Worm (Caenorhabditis elegans): ENCODE measurements around the gene R151.10.

The R151.10 gene

DNA sequence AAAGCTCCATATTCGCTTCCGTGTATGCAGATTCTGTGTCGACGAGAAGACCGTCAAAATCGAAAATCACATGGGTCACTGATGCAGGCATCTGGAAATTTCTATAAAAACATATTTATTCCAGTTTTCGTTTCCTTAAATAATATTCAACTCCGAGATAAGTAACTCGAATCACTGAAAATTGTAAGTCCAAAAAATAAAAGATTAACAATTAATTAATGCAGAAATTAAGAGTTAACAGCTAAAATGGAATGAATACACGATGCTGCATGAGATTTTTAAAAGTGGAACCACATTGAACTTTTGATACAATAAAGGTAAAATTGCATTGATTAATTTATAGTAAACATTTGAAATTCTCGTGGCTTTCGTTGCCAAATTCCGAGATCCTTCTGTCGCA is at the start of gene R151.10:
TSS of gene R151.10 (minus strand) at position 101 of the 400 bp plus-strand sequence.
- TF ChIP-seq unc-62 (GFP tag; optimal IDR thresholded peaks at IDR 0.05): no peak

DNA sequence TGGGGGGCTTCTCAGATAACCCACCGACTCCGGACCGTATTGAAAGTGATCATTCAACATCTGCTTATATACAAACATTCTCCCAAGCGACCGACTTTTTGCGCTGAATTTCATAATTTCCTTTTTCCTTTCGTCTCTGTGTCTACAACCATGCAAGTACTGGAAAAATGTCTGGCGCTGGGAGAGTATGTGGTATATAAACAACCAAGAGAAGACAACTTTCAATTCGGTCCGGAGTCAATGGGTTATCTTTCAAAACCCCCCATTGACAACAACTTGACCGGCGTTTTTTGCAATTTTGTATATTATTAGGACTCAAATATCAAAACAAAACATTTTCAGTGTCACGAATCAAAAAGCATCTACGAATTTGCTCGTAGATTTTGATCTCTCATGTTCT is 47.8 kb upstream of the R151.10 start:
- TF ChIP-seq unc-62 (GFP tag; optimal IDR thresholded peaks at IDR 0.05): no peak

DNA sequence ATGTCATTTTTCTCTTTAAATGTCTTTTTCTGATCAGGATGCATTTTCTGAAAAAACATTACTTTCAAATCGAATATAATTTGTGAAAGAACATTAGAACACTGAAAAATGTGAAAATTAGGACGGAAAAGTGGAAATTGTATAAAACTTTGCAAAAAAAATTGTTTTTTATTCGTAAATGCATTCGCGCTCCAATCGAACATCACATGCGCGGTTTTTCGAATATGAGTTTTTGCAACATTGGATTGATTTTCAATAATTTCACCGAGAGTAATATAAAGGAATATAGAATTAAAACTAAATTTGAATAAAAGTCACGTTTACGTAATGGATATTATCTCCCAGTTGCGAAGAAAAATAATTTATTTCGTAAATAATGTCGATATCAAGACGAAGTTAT is 46.5 kb upstream of the R151.10 start, which contains the start of the genes spot-1 and B0361.11:
TSS of gene spot-1 (minus strand) at position 47 of the 400 bp plus-strand sequence.
TSS of gene B0361.11 (plus strand) at position 372 of the 400 bp plus-strand sequence.
- no peak for TF ChIP-seq unc-62 (GFP tag; optimal IDR thresholded peaks at IDR 0.05)

DNA sequence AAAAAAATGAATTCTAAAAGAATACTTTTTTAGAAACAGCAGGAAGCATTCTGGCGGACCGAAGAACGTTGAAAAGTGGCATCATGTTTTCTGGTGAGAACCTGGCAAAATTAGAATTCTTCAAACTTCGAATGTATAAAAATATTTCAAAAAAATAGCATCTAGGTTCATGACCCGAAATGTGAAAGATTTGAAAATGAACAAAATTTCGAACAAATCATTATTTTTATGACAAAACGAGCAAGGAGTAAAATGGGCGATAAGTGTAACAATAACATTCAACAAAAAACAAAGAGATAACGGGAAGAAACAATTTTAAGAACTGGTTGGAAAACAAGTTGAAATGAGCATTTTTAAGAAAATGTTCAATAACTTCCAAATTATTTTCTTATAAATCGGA is 44.6 kb upstream of the R151.10 start, which contains the start of gene psd-1:
TSS of gene psd-1 (minus strand) at position 101 of the 400 bp plus-strand sequence.
- TF ChIP-seq unc-62 (GFP tag; optimal IDR thresholded peaks at IDR 0.05): no peak

DNA sequence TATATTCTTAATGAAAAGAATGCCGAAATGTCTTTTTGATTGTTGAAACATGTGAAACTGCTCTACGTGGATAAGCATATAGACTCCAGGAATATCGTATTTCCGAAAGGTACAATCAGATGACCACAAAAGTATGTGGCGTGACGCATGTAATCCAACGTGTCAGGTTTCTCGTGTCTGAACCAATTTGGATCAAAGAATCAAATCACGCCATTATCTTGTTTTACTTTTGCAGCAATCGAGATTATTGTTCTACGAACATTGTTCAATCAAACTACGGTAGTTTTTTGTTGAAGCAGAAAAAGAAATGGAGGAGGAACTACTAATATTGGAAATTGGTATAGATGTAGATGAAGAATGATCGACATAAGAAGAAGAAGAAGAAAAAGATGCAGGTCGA is 43.0 kb upstream of the R151.10 start:
- no peak for TF ChIP-seq unc-62 (GFP tag; optimal IDR thresholded peaks at IDR 0.05)

DNA sequence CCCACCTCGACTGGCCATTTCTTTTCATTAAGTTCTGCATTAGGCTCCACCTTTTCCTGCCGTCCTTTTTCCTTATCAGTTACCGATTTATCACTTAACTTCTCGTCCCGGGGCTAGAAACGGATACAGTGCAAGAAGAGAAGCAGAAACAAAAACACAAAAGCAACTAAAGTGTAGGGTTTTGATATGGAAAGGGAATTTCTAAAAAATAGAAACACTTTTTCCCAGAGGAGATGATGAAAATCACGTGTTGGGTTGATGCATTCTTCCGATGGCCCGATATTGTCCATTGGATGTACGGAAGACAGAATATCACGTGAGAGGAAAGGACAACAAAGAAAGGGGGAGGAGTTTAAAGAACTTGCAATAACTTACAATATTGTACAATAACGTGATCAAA is 42.1 kb upstream of the R151.10 start:
- no peak for TF ChIP-seq unc-62 (GFP tag; optimal IDR thresholded peaks at IDR 0.05)

DNA sequence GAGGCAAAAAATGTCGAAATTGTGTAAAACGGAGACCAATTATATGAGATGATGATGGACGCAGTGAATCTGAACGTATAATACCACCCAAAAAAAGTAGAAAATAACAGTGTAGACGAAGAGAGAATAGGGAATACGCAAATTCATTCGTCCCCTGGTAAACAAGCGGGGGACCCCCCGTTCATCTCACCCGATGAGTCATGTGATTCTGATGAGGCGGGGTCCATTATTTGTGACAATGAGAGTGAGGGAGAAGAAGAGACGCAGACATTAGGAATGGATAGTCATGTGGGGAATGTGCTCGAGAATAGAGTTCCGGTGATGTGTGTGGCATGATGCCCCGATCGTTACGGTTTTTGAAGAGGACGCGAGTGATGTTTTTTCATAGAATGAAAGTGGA is 41.3 kb upstream of the R151.10 start:
- TF ChIP-seq unc-62 (GFP tag; optimal IDR thresholded peaks at IDR 0.05): no peak

DNA sequence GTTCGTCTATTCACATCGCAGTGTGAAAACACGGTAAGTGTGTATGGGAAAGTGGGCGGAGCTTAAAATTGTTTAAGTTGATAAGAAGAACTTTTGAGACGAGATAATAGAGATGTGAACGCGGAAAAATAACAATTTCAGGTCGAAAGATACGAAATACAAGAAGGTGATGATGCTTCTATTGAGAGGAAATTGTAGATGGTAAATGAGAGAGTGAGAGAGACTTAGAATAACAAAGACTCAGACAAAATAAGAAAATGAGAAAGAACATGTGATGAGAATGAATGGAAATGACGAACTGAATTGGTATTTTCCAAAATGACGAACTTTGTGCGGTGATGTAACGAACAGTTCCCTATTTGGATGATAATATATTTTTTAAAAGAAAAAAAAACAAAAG is 40.3 kb upstream of the R151.10 start:
- no peak for TF ChIP-seq unc-62 (GFP tag; optimal IDR thresholded peaks at IDR 0.05)

DNA sequence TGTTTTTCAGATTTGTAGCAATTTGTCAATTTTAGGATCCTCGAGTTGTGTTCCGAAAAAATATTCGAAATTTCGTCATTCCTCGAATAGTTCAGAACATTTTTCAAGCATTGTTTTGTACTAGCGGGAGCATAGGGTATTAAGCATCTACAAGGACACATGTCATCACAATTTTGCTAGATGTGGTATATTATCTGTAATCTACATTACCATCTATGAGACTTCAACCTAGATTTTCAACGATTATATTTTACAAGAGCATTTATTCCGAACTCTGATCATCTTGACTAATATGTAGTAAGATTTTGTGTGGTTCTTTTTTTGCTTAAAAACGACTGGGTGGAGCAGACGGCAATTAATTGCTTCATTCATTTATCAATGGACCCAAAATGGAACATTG is 32.3 kb upstream of the R151.10 start:
- no peak for TF ChIP-seq unc-62 (GFP tag; optimal IDR thresholded peaks at IDR 0.05)

DNA sequence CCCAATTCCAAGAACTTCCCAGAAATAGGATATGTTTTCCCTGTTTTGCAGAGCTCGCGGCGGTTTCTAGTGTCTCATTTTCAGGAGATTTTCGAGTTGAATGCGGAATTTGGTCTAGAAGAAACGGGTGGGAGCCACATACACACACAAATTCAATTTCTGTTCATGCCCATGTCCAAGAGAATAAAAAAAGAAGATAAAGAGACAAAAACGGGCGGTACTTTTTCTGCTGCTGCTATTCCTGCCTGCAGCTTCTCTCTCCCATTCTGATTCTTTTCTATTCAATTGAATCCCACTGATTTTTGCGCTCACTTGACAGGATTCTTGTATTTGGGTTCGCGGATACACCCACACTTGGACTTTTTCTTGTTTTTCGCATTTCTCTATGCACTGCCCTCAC is 31.9 kb upstream of the R151.10 start:
- TF ChIP-seq unc-62 (GFP tag; optimal IDR thresholded peaks at IDR 0.05): no peak

DNA sequence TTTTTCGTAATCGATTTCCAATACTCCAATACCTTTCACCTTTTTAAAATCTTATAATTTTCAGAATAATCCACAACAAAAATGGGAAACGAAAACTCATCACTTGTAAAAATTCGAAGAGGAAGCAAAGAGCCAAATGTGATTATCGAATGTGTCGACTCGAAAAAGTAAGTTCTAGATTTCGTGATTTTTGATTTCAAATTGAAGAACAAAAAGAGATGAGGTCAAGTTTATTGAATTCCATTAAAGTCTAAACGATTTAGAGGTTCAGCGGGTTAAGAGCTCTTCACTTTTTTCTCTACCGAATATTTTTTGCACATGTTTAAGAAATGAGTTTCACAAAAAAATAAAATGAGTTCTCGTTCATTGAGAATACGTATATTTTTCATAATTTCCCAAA is 28.2 kb upstream of the R151.10 start, which contains the start of gene B0361.4:
TSS of gene B0361.4 (plus strand) at position 61 of the 400 bp plus-strand sequence.
- no peak for TF ChIP-seq unc-62 (GFP tag; optimal IDR thresholded peaks at IDR 0.05)

DNA sequence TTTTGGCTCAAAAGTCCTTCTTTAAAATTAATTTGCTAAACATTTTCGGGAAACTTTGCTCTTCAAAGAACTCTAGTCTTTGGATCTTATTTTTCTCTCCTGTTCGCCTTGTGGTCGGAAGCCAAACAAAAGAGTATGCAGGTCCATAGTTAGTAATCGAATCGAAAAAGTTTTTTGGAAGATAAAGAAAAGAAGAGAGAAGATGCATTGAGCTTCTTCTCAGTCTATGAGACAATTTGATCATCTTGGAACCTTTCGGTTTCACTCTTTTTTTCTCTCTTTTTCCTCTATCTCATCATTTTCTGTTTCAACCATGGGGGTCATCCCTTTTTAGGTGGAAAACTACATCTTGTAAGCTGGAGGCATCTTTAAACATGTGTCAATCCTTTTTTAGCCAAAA is 22.9 kb upstream of the R151.10 start:
- TF ChIP-seq unc-62 (GFP tag; optimal IDR thresholded peaks at IDR 0.05): no peak

DNA sequence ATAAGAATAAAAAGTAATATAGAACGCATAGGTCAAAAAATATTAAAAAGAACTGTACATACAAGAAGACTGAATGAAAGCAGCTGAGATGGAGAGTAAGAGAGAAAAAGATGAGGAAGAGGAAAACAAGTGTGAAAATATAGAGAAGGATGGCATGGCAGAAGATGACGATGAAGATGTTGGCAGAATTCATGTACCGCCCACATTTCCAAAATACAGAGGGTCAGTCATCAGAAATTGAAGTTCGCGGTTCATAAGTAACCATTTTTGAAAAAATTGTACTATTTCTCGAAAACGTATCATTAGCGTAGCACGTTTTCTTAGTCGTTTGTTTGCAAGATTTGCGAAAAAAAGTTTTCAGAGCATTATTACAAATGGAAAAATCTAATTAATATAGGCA is 17.0 kb upstream of the R151.10 start, which contains the start of gene zmp-6:
TSS of gene zmp-6 (minus strand) at position 101 of the 400 bp plus-strand sequence.
- no peak for TF ChIP-seq unc-62 (GFP tag; optimal IDR thresholded peaks at IDR 0.05)

DNA sequence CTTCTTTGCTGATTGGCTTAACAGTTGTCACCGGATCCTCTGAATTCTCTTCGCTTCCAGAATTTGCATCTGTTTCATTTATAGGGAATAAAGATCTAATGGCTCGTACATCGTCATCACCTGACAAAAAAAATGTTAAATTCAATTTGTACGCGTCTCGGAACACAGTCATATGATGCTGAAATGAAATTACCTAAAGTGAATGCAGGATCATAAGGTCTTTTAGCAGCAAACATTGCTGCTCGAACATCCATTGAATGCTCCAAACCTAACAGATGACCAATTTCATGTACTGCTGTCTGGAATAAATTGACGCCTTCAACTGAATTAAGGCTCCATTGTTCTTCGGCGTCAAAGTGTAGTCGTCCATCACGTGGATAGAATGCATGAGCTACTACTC is 15.6 kb upstream of the R151.10 start:
- no peak for TF ChIP-seq unc-62 (GFP tag; optimal IDR thresholded peaks at IDR 0.05)

DNA sequence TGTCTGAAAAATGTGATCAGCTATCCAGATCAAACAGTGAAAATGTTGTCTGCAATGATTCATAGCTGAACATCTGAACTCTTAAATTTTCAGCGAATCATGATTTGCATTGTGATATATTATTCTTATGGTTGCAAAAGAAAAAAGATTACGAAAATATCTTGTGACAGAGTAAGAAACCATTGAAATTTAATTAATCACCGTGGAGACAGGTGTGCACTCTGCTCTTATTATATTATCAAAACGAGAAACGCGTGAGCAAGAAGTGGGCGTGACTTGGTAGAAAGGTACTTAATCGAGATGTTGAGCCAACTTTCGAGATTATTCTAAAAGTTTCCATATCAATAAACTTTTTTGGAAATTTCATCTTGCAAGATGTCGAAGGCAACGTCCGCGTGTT is 12.2 kb upstream of the R151.10 start, which contains the start of gene osm-10:
TSS of gene osm-10 (plus strand) at position 293 of the 400 bp plus-strand sequence.
- TF ChIP-seq unc-62 (GFP tag; optimal IDR thresholded peaks at IDR 0.05): no peak

DNA sequence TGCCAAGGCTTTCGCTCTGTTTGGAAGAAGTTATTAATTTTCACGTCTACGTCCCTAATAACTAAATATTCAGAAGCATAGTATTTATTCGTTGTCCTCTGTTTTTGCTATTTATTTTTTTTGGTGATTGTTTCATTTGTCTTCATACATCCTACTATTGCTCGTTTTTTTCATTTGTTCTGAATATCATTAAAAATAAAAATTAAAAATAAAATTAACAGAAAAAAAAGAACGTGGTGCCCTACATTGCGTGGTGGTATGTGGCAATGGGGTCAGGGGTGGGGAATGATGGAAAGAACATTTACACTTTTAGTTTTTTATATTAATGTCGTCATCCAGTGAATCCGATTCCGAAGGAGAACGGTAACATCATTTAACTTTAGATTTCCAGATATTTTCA is 10.3 kb upstream of the R151.10 start, which contains the start of gene ztf-31:
TSS of gene ztf-31 (plus strand) at position 301 of the 400 bp plus-strand sequence.
- no peak for TF ChIP-seq unc-62 (GFP tag; optimal IDR thresholded peaks at IDR 0.05)

DNA sequence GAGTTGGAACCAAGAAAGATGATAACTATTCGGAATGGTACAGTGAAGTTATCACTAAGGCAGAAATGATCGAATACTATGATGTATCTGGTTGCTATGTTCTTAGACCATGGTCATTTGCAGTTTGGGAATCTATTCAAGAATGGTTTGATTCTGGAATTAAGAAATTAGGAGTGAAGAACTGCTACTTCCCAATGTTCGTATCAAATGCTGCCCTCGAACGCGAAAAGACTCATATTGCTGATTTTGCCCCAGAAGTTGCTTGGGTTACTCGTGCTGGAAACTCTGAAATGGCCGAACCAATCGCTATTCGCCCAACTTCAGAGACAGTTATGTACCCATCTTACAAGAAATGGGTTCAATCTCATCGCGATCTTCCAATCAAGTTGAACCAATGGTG is 8.7 kb upstream of the R151.10 start:
- TF ChIP-seq unc-62 (GFP tag; optimal IDR thresholded peaks at IDR 0.05): no peak

DNA sequence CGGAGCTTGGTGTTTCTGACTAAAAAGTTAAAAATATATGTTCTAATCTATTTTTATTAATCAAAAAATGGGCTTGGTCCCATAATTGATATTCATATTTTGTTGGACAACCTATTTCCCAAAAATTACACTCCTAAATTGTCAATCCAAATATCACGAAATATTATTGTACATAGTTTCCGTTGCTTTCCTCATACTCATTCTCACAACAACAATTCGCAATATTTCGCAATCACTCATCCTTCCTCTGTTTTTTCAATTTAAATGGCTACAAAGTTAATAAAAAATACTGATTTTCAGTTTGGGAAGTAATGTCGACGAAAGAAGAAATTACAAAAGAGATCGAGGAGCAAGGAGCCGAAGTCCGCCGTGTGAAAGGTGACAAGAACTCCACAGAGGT is 8.0 kb upstream of the R151.10 start, which contains the start of gene pars-1:
TSS of gene pars-1 (plus strand) at position 301 of the 400 bp plus-strand sequence.
- TF ChIP-seq unc-62 (GFP tag; optimal IDR thresholded peaks at IDR 0.05): no peak

All from whole organism, dauer.